Fruit fly (Drosophila melanogaster) whole organism, embryonic: ENCODE results near the gene CG5056.

Experiments used
- Aef1 ChIP-seq: fragments of 200-800 bp; sonication (Bioruptor generic); IDR thresholded peaks from 3 replicates; pipeline ENCODE4 v1.3.6; 2022; ENCODE audit warnings: missing biosample characterization, missing genetic modification characterization
- Atf-2 ChIP-seq: fragments of 200-800 bp; sonication (Bioruptor generic); optimal IDR thresholded peaks from 2 replicates; lab custom pipeline; 2016; ENCODE audit warnings: missing biosample characterization, missing genetic modification characterization
- CG10267 ChIP-seq: fragments of 200-800 bp; sonication (Bioruptor generic); optimal IDR thresholded peaks from 2 replicates; lab custom pipeline; 2018; ENCODE audit warnings: missing biosample characterization, mild to moderate bottlenecking, missing genetic modification characterization, moderate library complexity
- CG10462 ChIP-seq: fragments of 200-800 bp; sonication (Bioruptor generic); optimal IDR thresholded peaks from 2 replicates; lab custom pipeline; 2016; ENCODE audit warnings: missing biosample characterization, missing genetic modification characterization
- CG13287 ChIP-seq: fragments of 200-800 bp; sonication (Bioruptor generic); IDR thresholded peaks from 2 replicates; pipeline ENCODE4 v1.3.6; 2022; ENCODE audit warnings: missing biosample characterization, missing genetic modification characterization; ENCODE audit not compliant: partially characterized antibody
- CG13894 ChIP-seq: fragments of 200-800 bp; sonication (Bioruptor generic); optimal IDR thresholded peaks from 3 replicates; lab custom pipeline; 2018; ENCODE audit warnings: missing biosample characterization, mild to moderate bottlenecking, missing genetic modification characterization, moderate library complexity
- CG14441 ChIP-seq: fragments of 200-800 bp; sonication (Bioruptor generic); IDR thresholded peaks from 2 replicates; pipeline ENCODE4 v1.3.6; 2022; ENCODE audit warnings: missing biosample characterization, missing genetic modification characterization
- CG15696 ChIP-seq: fragments of 200-800 bp; sonication (Bioruptor generic); optimal IDR thresholded peaks from 2 replicates; lab custom pipeline; 2019; ENCODE audit warnings: missing biosample characterization, mild to moderate bottlenecking, missing genetic modification characterization, moderate library complexity
- CG18011 ChIP-seq: fragments of 200-800 bp; sonication (Bioruptor generic); optimal IDR thresholded peaks from 2 replicates; lab custom pipeline; 2017; ENCODE audit warnings: missing biosample characterization, missing genetic modification characterization, mild to moderate bottlenecking, moderate library complexity, missing genotype
- CG2678 ChIP-seq: fragments of 200-800 bp; sonication (Bioruptor generic); optimal IDR thresholded peaks from 3 replicates; lab custom pipeline; 2019; ENCODE audit warnings: missing biosample characterization, mild to moderate bottlenecking, missing genetic modification characterization, moderate library complexity
- CG30020 ChIP-seq: fragments of 200-800 bp; optimal IDR thresholded peaks from 2 replicates; lab custom pipeline; 2019; ENCODE audit warnings: missing biosample characterization, mild to moderate bottlenecking, missing genetic modification characterization, moderate library complexity
- CG3163 ChIP-seq: fragments of 200-800 bp; sonication (Bioruptor generic); optimal IDR thresholded peaks from 3 replicates; lab custom pipeline; 2016; ENCODE audit warnings: missing biosample characterization, missing genetic modification characterization
- CG3995 ChIP-seq: fragments of 200-800 bp; sonication (Bioruptor generic); optimal IDR thresholded peaks from 3 replicates; lab custom pipeline; 2016; ENCODE audit warnings: missing biosample characterization, missing genetic modification characterization
- CG4328 ChIP-seq: fragments of 200-800 bp; sonication (Bioruptor generic); optimal IDR thresholded peaks from 3 replicates; lab custom pipeline; 2017; ENCODE audit warnings: missing biosample characterization, missing genetic modification reagents, missing genetic modification characterization
- CG6683 ChIP-seq: fragments of 200-800 bp; sonication (Bioruptor generic); optimal IDR thresholded peaks from 2 replicates; lab custom pipeline; 2017; ENCODE audit warnings: missing biosample characterization, mild to moderate bottlenecking, missing genetic modification characterization, missing genetic modification reagents
- CG7839 ChIP-seq: fragments of 200-800 bp; sonication (Bioruptor generic); optimal IDR thresholded peaks from 3 replicates; lab custom pipeline; 2018; ENCODE audit warnings: missing biosample characterization, mild to moderate bottlenecking, missing genetic modification characterization, moderate library complexity
- CG7963 ChIP-seq: fragments of 200-800 bp; sonication (Bioruptor generic); IDR thresholded peaks from 3 replicates; pipeline ENCODE4 v1.3.6; 2022; ENCODE audit warnings: missing biosample characterization, missing genetic modification characterization; ENCODE audit not compliant: partially characterized antibody
- CG8944 ChIP-seq: fragments of 200-800 bp; sonication (Bioruptor generic); optimal IDR thresholded peaks from 3 replicates; lab custom pipeline; 2016; ENCODE audit warnings: missing biosample characterization, missing genetic modification characterization
- CG9817 ChIP-seq: fragments of 200-800 bp; sonication (Bioruptor generic); optimal IDR thresholded peaks from 2 replicates; lab custom pipeline; 2018; ENCODE audit warnings: missing biosample characterization, mild to moderate bottlenecking, missing genetic modification characterization, moderate library complexity
- CG9876 ChIP-seq: fragments of 200-800 bp; sonication (Bioruptor generic); optimal IDR thresholded peaks from 2 replicates; lab custom pipeline; 2016; ENCODE audit warnings: missing biosample characterization, missing genetic modification characterization
- Dp ChIP-seq: fragments of 200-800 bp; sonication (Bioruptor generic); optimal IDR thresholded peaks from 2 replicates; lab custom pipeline; 2018; ENCODE audit warnings: missing biosample characterization, mild to moderate bottlenecking, missing genetic modification characterization, moderate library complexity
- Ets97D ChIP-seq: fragments of 200-800 bp; sonication (Bioruptor generic); optimal IDR thresholded peaks from 3 replicates; lab custom pipeline; 2016; ENCODE audit warnings: missing biosample characterization, missing genetic modification characterization
- HLH3B ChIP-seq: fragments of 200-800 bp; sonication (Bioruptor generic); IDR thresholded peaks from 2 replicates; pipeline ENCODE4 v1.3.6; 2022; ENCODE audit warnings: missing biosample characterization, missing genetic modification characterization
- Hr39 ChIP-seq: fragments of >200 bp; optimal IDR thresholded peaks from 2 replicates; lab custom pipeline; 2017
- Myb ChIP-seq: fragments of 200-800 bp; sonication (Bioruptor generic); optimal IDR thresholded peaks from 2 replicates; lab custom pipeline; 2016; ENCODE audit warnings: missing biosample characterization, missing genetic modification characterization
- NC2α ChIP-seq: fragments of 200-800 bp; sonication (Bioruptor generic); optimal IDR thresholded peaks from 2 replicates; lab custom pipeline; 2016; ENCODE audit warnings: missing biosample characterization, missing genetic modification characterization
- Rx ChIP-seq: fragments of 200-800 bp; sonication (Bioruptor generic); IDR thresholded peaks from 2 replicates; pipeline ENCODE4 v1.3.6; 2022; ENCODE audit warnings: missing biosample characterization, missing genetic modification characterization
- Sox102F ChIP-seq: fragments of 200-800 bp; sonication (Bioruptor generic); optimal IDR thresholded peaks from 2 replicates; lab custom pipeline; 2018; ENCODE audit warnings: missing biosample characterization, mild to moderate bottlenecking, missing genetic modification characterization, moderate library complexity
- Taf1 ChIP-seq: fragments of 200-800 bp; sonication (Bioruptor generic); IDR thresholded peaks from 2 replicates; pipeline ENCODE4 v1.3.6; 2022; ENCODE audit warnings: missing biosample characterization, missing genetic modification characterization
- Vsx1 ChIP-seq: fragments of 200-800 bp; sonication (Bioruptor generic); optimal IDR thresholded peaks from 2 replicates; lab custom pipeline; 2017; ENCODE audit warnings: missing biosample characterization, mild to moderate bottlenecking, missing genetic modification characterization, missing genetic modification reagents
- bbx ChIP-seq: fragments of 200-800 bp; sonication (Bioruptor generic); IDR thresholded peaks from 2 replicates; pipeline ENCODE4 v1.3.6; 2022; ENCODE audit warnings: missing biosample characterization, missing genetic modification characterization; ENCODE audit not compliant: partially characterized antibody
- cwo ChIP-seq: fragments of 200-800 bp; sonication (Bioruptor generic); optimal IDR thresholded peaks from 3 replicates; lab custom pipeline; 2017; ENCODE audit warnings: missing biosample characterization, missing genetic modification characterization, mild to moderate bottlenecking, moderate library complexity, missing genetic modification reagents
- dati ChIP-seq: fragments of 200-800 bp; sonication (Bioruptor generic); IDR thresholded peaks from 2 replicates; pipeline ENCODE4 v1.3.6; 2022; ENCODE audit warnings: missing biosample characterization, missing genetic modification characterization
- dm ChIP-seq: fragments of 200-800 bp; sonication (Bioruptor generic); optimal IDR thresholded peaks from 3 replicates; lab custom pipeline; 2016; ENCODE audit warnings: missing biosample characterization, missing genetic modification characterization
- dmrt99B ChIP-seq: fragments of 200-800 bp; sonication (Bioruptor generic); optimal IDR thresholded peaks from 2 replicates; lab custom pipeline; 2018; ENCODE audit warnings: missing biosample characterization, mild to moderate bottlenecking, missing genetic modification characterization, moderate library complexity
- esg ChIP-seq: fragments of 200-800 bp; sonication (Bioruptor generic); conservative IDR thresholded peaks from 2 replicates; pipeline ENCODE4 v1.3.6; 2022; ENCODE audit warnings: missing biosample characterization, missing genetic modification characterization
- eve ChIP-seq, 2 experiments: fragments of >200 bp; optimal IDR thresholded peaks; 2 replicates each; lab custom pipeline; 2017; ENCODE audit warnings: missing biosample characterization in 2 of 2, missing genetic modification characterization in 2 of 2
- exex ChIP-seq: fragments of 200-800 bp; sonication (Bioruptor generic); optimal IDR thresholded peaks from 4 replicates; lab custom pipeline; 2018; ENCODE audit warnings: missing biosample characterization, mild to moderate bottlenecking, missing genetic modification characterization, moderate library complexity
- fd3F ChIP-seq: fragments of 200-800 bp; sonication (Bioruptor generic); optimal IDR thresholded peaks from 2 replicates; lab custom pipeline; 2018; ENCODE audit warnings: missing biosample characterization, mild to moderate bottlenecking, missing genetic modification characterization, moderate library complexity
- h ChIP-seq: fragments of >200 bp; optimal IDR thresholded peaks from 2 replicates; lab custom pipeline; 2017
- hth ChIP-seq: fragments of >200 bp; optimal IDR thresholded peaks from 2 replicates; lab custom pipeline; 2017; ENCODE audit warnings: inconsistent platforms
- lilli ChIP-seq: fragments of 200-800 bp; sonication (Bioruptor generic); optimal IDR thresholded peaks from 3 replicates; lab custom pipeline; 2016; ENCODE audit warnings: missing biosample characterization, missing genetic modification characterization
- odd ChIP-seq: fragments of 200-800 bp; sonication (Bioruptor generic); optimal IDR thresholded peaks from 2 replicates; lab custom pipeline; 2017; ENCODE audit warnings: missing biosample characterization, mild to moderate bottlenecking, missing genetic modification characterization
- pum ChIP-seq: fragments of 200-800 bp; sonication (Bioruptor generic); optimal IDR thresholded peaks from 2 replicates; lab custom pipeline; 2016; ENCODE audit warnings: missing biosample characterization, missing genetic modification characterization
- rib ChIP-seq: fragments of 200-800 bp; sonication (Bioruptor generic); IDR thresholded peaks from 2 replicates; pipeline ENCODE4 v1.3.6; 2022; ENCODE audit warnings: missing biosample characterization, missing genetic modification characterization
- tll ChIP-seq, 2 experiments: fragments of 200-800 bp in 1 of 2; fragments of >200 bp in 1 of 2; sonication (Bioruptor generic) in 1 of 2; optimal IDR thresholded peaks; 2 replicates each; lab custom pipeline; 2017 to 2019; ENCODE audit warnings: missing biosample characterization in 2 of 2, missing genetic modification characterization in 2 of 2, mild to moderate bottlenecking in 1 of 2, moderate library complexity in 1 of 2
- wek ChIP-seq: fragments of 200-800 bp; sonication (Bioruptor generic); optimal IDR thresholded peaks from 3 replicates; lab custom pipeline; 2018; ENCODE audit warnings: missing biosample characterization, mild to moderate bottlenecking, missing genetic modification characterization, moderate library complexity
- zf30C ChIP-seq: fragments of 200-800 bp; sonication (Bioruptor generic); optimal IDR thresholded peaks from 3 replicates; lab custom pipeline; 2018; ENCODE audit warnings: missing biosample characterization, mild to moderate bottlenecking, missing genetic modification characterization

Gene CG5056

dm6 chr2L:10339212-10339721 is 27.2 kb upstream of the CG5056 start, which contains the start of gene SamDC (continued):
- TF ChIP-seq dmrt99B (tag; lab: Kevin White, UChicago) (peak; percentile 26), Dp (GFP tag; lab: Kevin White, UChicago) (peak; percentile 17), Sox102F (peak; percentile 54), CG14441 (GFP tag; lab: Robert Waterston, UW) (peak; percentile 5; the same call in 1 of the 2 replicates), NC2α (GFP tag; lab: Kevin White, UChicago) (peak; percentile 26), CG9817 (tag; lab: Kevin White, UChicago) (peak; percentile 29), Hr39 (no peak)
- TF ChIP-seq, all 482 proteins: peak for 234

dm6 chr2L:10339841-10340240 is 26.7 kb upstream of the CG5056 start:
- TF ChIP-seq eve (GFP tag; optimal IDR thresholded peaks at IDR 0.05; lab: Kevin White, UChicago) (peak in 1 of 2 experiments; percentile 24), wek (GFP tag; lab: Kevin White, UChicago) (no peak), exex (tag; lab: Kevin White, UChicago) (peak; percentile 6), CG18011 (no peak), cwo (peak; percentile 14), Aef1 (GFP tag; lab: Robert Waterston, UW) (no peak)

dm6 chr2L:10341405-10341804 is 25.1 kb upstream of the CG5056 start, which contains the start of gene CG31715:
CG31715 (plus strand) TSS chr2L:10341616.
- no peak for TF ChIP-seq Rx (GFP tag; lab: Robert Waterston, UW)
- TF ChIP-seq hth (lab: Kevin White, UChicago): no peak
- no peak for TF ChIP-seq CG15696
- peak; percentile 49; the same call in 1 of the 2 replicates for TF ChIP-seq rib (GFP tag; lab: Robert Waterston, UW)
- TF ChIP-seq CG10267 (tag; lab: Kevin White, UChicago): peak; percentile 14
- no peak for TF ChIP-seq CG6683 (GFP tag; lab: Kevin White, UChicago)
- no peak for TF ChIP-seq CG8944
- TF ChIP-seq HLH3B (GFP tag; lab: Robert Waterston, UW): no peak
- TF ChIP-seq CG13287 (GFP tag; lab: Robert Waterston, UW): peak; percentile 63
- TF ChIP-seq esg (GFP tag; lab: Robert Waterston, UW): 0 out of 2 replicates have a peak, but pooled peaks have one; percentile 11
- no peak for TF ChIP-seq Vsx1 (GFP tag; lab: Kevin White, UChicago)
- TF ChIP-seq CG30020 (tag; lab: Kevin White, UChicago): peak; percentile 78
- TF ChIP-seq CG2678: no peak
- TF ChIP-seq fd3F (GFP tag; lab: Kevin White, UChicago): no peak
- TF ChIP-seq bbx (GFP tag; lab: Robert Waterston, UW): no peak
- no peak for TF ChIP-seq dati
- TF ChIP-seq tll (GFP tag; optimal IDR thresholded peaks at IDR 0.05; lab: Kevin White, UChicago): no peak
- TF ChIP-seq CG7963: no peak
- no peak for TF ChIP-seq Ets97D (GFP tag; lab: Kevin White, UChicago)
- no peak for TF ChIP-seq zf30C (GFP tag; lab: Kevin White, UChicago)
- TF ChIP-seq odd (GFP tag; lab: Kevin White, UChicago): no peak
- TF ChIP-seq Atf-2: no peak
- no peak for TF ChIP-seq h (lab: Kevin White, UChicago)
- no peak for TF ChIP-seq Myb (GFP tag; lab: Kevin White, UChicago)
- no peak for TF ChIP-seq CG4328 (GFP tag; lab: Kevin White, UChicago)
- peak; percentile 23 for TF ChIP-seq CG3995
- no peak for TF ChIP-seq dm
- peak; percentile 24 for TF ChIP-seq lilli
- TF ChIP-seq CG3163 (GFP tag; lab: Kevin White, UChicago): no peak
- peak; percentile 13 for TF ChIP-seq CG7839 (tag; lab: Kevin White, UChicago)
- TF ChIP-seq CG10462 (GFP tag; lab: Kevin White, UChicago): peak; percentile 4
- no peak for TF ChIP-seq Taf1 (GFP tag; lab: Robert Waterston, UW)
- TF ChIP-seq pum (GFP tag; lab: Kevin White, UChicago): no peak
- peak; percentile 27 for TF ChIP-seq CG13894 (tag; lab: Kevin White, UChicago)
- TF ChIP-seq CG9876 (GFP tag; lab: Kevin White, UChicago): no peak
